Worm (Caenorhabditis elegans): Measurements from ENCODE around the gene C29H12.6.

C29H12.6 gene

ce11 chrII:6118163-6118562, at the start of gene C29H12.6:
C29H12.6 (minus strand) TSS chrII:6118263.
- no peak for TF ChIP-seq unc-62 (GFP tag; optimal IDR thresholded peaks at IDR 0.05)

- no peak for TF ChIP-seq unc-62 (GFP tag; optimal IDR thresholded peaks at IDR 0.05)
Measured at ce11 chrII:6165152-6165551, 47.1 kb upstream of the C29H12.6 start.

ce11 chrII:6160994-6161393, 42.9 kb upstream of the C29H12.6 start, which contains the start of gene exp-1:
exp-1 (minus strand) TSS chrII:6161094.
- TF ChIP-seq unc-62 (GFP tag; optimal IDR thresholded peaks at IDR 0.05), result no peak

ce11 chrII:6158111-6158510, 40.0 kb upstream of the C29H12.6 start:
- TF ChIP-seq unc-62 (GFP tag; optimal IDR thresholded peaks at IDR 0.05), result no peak

ce11 chrII:6149434-6149833, 31.4 kb upstream of the C29H12.6 start:
- TF ChIP-seq unc-62 (GFP tag; optimal IDR thresholded peaks at IDR 0.05), result no peak

ce11 chrII:6148369-6148768, 30.3 kb upstream of the C29H12.6 start:
- TF ChIP-seq unc-62 (GFP tag; optimal IDR thresholded peaks at IDR 0.05), result no peak

ce11 chrII:6147131-6147530, 29.1 kb upstream of the C29H12.6 start:
- no peak for TF ChIP-seq unc-62 (GFP tag; optimal IDR thresholded peaks at IDR 0.05)

ce11 chrII:6142539-6142938, 24.5 kb upstream of the C29H12.6 start:
- no peak for TF ChIP-seq unc-62 (GFP tag; optimal IDR thresholded peaks at IDR 0.05)

ce11 chrII:6139484-6139883, 21.4 kb upstream of the C29H12.6 start:
- no peak for TF ChIP-seq unc-62 (GFP tag; optimal IDR thresholded peaks at IDR 0.05)

- TF ChIP-seq unc-62 (GFP tag; optimal IDR thresholded peaks at IDR 0.05), result no peak
Measured at ce11 chrII:6138138-6138537, 20.1 kb upstream of the C29H12.6 start.

- TF ChIP-seq unc-62 (GFP tag; optimal IDR thresholded peaks at IDR 0.05), result no peak
Measured at ce11 chrII:6136712-6137111, 18.6 kb upstream of the C29H12.6 start.

- TF ChIP-seq unc-62 (GFP tag; optimal IDR thresholded peaks at IDR 0.05), result no peak
Measured at ce11 chrII:6135530-6135929, 17.5 kb upstream of the C29H12.6 start.

ce11 chrII:6132595-6132994, 14.5 kb upstream of the C29H12.6 start, which contains the start of gene abts-3:
abts-3 (plus strand) TSS chrII:6132895.
- no peak for TF ChIP-seq unc-62 (GFP tag; optimal IDR thresholded peaks at IDR 0.05)

- no peak for TF ChIP-seq unc-62 (GFP tag; optimal IDR thresholded peaks at IDR 0.05)
Measured at ce11 chrII:6125259-6125658, 7.2 kb upstream of the C29H12.6 start, which contains the start of gene rars-2. rars-2 (plus strand) TSS chrII:6125559.

- no peak for TF ChIP-seq unc-62 (GFP tag; optimal IDR thresholded peaks at IDR 0.05)
Measured at ce11 chrII:6123513-6123912, 5.5 kb upstream of the C29H12.6 start, which contains the start of gene C29H12.2. C29H12.2 (plus strand) TSS chrII:6123809.

ce11 chrII:6122641-6123424, 4.8 kb upstream of the C29H12.6 start:
- TF ChIP-seq unc-62 (GFP tag; optimal IDR thresholded peaks at IDR 0.05), result no peak

ce11 chrII:6120548-6120947, 2.5 kb upstream of the C29H12.6 start:
- no peak for TF ChIP-seq unc-62 (GFP tag; optimal IDR thresholded peaks at IDR 0.05)
